Worm (Caenorhabditis elegans) whole organism, L4 larva: ENCODE results near the gene Y48A5A.3.
A peak's percentile ranks its signal among the peaks of the same experiment; 100 is the strongest.

Experiments used
- F49E8.2 ChIP-seq: sonication (generic microtip); optimal IDR thresholded peaks from 2 replicates; lab custom pipeline; 2016; ENCODE audit warnings: missing compliant biosample characterization, mild to moderate bottlenecking, missing genetic modification characterization, borderline replicate concordance
- Y105C5A.15 ChIP-seq: fragments of 200-800 bp; sonication (Bioruptor generic); IDR thresholded peaks from 2 replicates; pipeline ENCODE4 v1.3.6; 2022; ENCODE audit warnings: missing genetic modification characterization, missing compliant biosample characterization
- Y5F2A.4 ChIP-seq: fragments of 200-800 bp; sonication (Bioruptor generic); optimal IDR thresholded peaks from 2 replicates; lab custom pipeline; 2018; ENCODE audit warnings: mild to moderate bottlenecking, missing genetic modification characterization, missing compliant biosample characterization
- Y75B8A.6 ChIP-seq: fragments of 200-800 bp; sonication (Bioruptor generic); IDR thresholded peaks from 2 replicates; pipeline ENCODE4 v1.3.6; 2022; ENCODE audit warnings: missing genetic modification reagents, missing genetic modification characterization, missing compliant biosample characterization
- ZK546.5 ChIP-seq, 2 experiments: sonication (generic microtip); optimal IDR thresholded peaks; 2 replicates each; lab custom pipeline; 2017; ENCODE audit warnings: missing biosample characterization in 2 of 2, missing genetic modification characterization in 2 of 2
- aha-1 ChIP-seq: fragments of 150-350 bp; peaks from one replicate; lab custom pipeline; 2014; ENCODE audit warnings: missing biosample characterization, missing genetic modification characterization
- ceh-20 ChIP-seq: fragments of 200-800 bp; sonication (Bioruptor generic); IDR thresholded peaks from 2 replicates; pipeline ENCODE4 v1.3.6; 2022; ENCODE audit warnings: missing genetic modification reagents, missing genetic modification characterization, missing compliant biosample characterization
- ceh-32 ChIP-seq: sonication (generic microtip); optimal IDR thresholded peaks from 2 replicates; lab custom pipeline; 2016; ENCODE audit warnings: mild to moderate bottlenecking, missing genetic modification characterization, missing compliant biosample characterization; ENCODE audit not compliant: poor library complexity
- cey-2 ChIP-seq: sonication (generic microtip); optimal IDR thresholded peaks from 3 replicates; lab custom pipeline; 2017; ENCODE audit warnings: missing genetic modification characterization, mild to moderate bottlenecking, missing compliant biosample characterization, antibody characterized with exemption, borderline replicate concordance; ENCODE audit not compliant: insufficient read depth
- ctbp-1 ChIP-seq: fragments of 200-800 bp; sonication (Bioruptor generic); IDR thresholded peaks from 2 replicates; pipeline ENCODE4 v1.3.6; 2022; ENCODE audit warnings: missing genetic modification reagents, missing genetic modification characterization, missing compliant biosample characterization
- daf-16 ChIP-seq, 3 experiments: sonication (generic microtip); optimal IDR thresholded peaks; 2 replicates each; lab custom pipeline; 2016 to 2017; ENCODE audit warnings: missing genetic modification characterization in 3 of 3, missing genetic modification reagents in 3 of 3, mild to moderate bottlenecking in 2 of 3, missing compliant biosample characterization in 2 of 3, missing biosample characterization in 1 of 3, moderate library complexity in 1 of 3
- dpl-1 ChIP-seq: fragments of 150-350 bp; optimal IDR thresholded peaks from 2 replicates; lab custom pipeline; 2014; ENCODE audit warnings: missing biosample characterization, missing genetic modification reagents, missing genetic modification characterization
- dve-1 ChIP-seq: sonication (generic microtip); optimal IDR thresholded peaks from 2 replicates; lab custom pipeline; 2017; ENCODE audit warnings: antibody characterized with exemption, mild to moderate bottlenecking, missing genetic modification characterization, missing compliant biosample characterization; ENCODE audit not compliant: insufficient read depth
- egl-43 ChIP-seq: fragments of 200-800 bp; sonication (Bioruptor generic); IDR thresholded peaks from 2 replicates; pipeline ENCODE4 v1.3.6; 2022; ENCODE audit warnings: missing genetic modification reagents, missing genetic modification characterization, missing compliant biosample characterization
- fos-1 ChIP-seq: fragments of 150-350 bp; optimal IDR thresholded peaks from 2 replicates; lab custom pipeline; 2014; ENCODE audit warnings: missing biosample characterization, missing genetic modification characterization
- jun-1 ChIP-seq: fragments of 150-350 bp; optimal IDR thresholded peaks from 2 replicates; lab custom pipeline; 2014; ENCODE audit warnings: missing biosample characterization, missing genetic modification reagents, missing genetic modification characterization
- lin-13 ChIP-seq: fragments of 150-350 bp; optimal IDR thresholded peaks from 2 replicates; lab custom pipeline; 2014; ENCODE audit warnings: missing biosample characterization, missing genetic modification reagents, missing genetic modification characterization
- lin-38 ChIP-seq: fragments of 200-800 bp; sonication (Bioruptor generic); IDR thresholded peaks from 2 replicates; pipeline ENCODE4 v1.3.6; 2022; ENCODE audit warnings: missing genetic modification reagents, missing genetic modification characterization, missing compliant biosample characterization
- lin-39 ChIP-seq: fragments of 150-350 bp; optimal IDR thresholded peaks from 2 replicates; lab custom pipeline; 2014; ENCODE audit warnings: missing biosample characterization, missing genetic modification reagents, missing genetic modification characterization
- lsy-2 ChIP-seq, 2 experiments: fragments of 150-350 bp in 1 of 2; sonication (generic microtip) in 1 of 2; optimal IDR thresholded peaks; 2 replicates each; lab custom pipeline; 2014 to 2017; ENCODE audit warnings: missing biosample characterization in 2 of 2, missing genetic modification characterization in 2 of 2
- mep-1 ChIP-seq: fragments of 150-350 bp; sonication (generic microtip); optimal IDR thresholded peaks from 3 replicates; lab custom pipeline; 2014; ENCODE audit warnings: missing biosample characterization, missing genetic modification characterization
- mes-2 ChIP-seq: sonication (generic microtip); optimal IDR thresholded peaks from 2 replicates; lab custom pipeline; 2016; ENCODE audit warnings: missing genotype, mild to moderate bottlenecking, missing genetic modification characterization, missing compliant biosample characterization; ENCODE audit not compliant: poor library complexity, severe bottlenecking
- nhr-10 ChIP-seq: fragments of 150-350 bp; optimal IDR thresholded peaks from 2 replicates; lab custom pipeline; 2014; ENCODE audit warnings: missing biosample characterization, missing genetic modification characterization
- nhr-102 ChIP-seq: sonication (generic microtip); optimal IDR thresholded peaks from 2 replicates; lab custom pipeline; 2016; ENCODE audit warnings: mild to moderate bottlenecking, missing genetic modification characterization, moderate library complexity, missing compliant biosample characterization
- nhr-111 ChIP-seq: fragments of 200-800 bp; sonication (Bioruptor generic); optimal IDR thresholded peaks from 2 replicates; lab custom pipeline; 2018; ENCODE audit warnings: mild to moderate bottlenecking, missing genetic modification characterization, missing compliant biosample characterization
- nhr-25 ChIP-seq: sonication (generic microtip); optimal IDR thresholded peaks from 2 replicates; lab custom pipeline; 2017; ENCODE audit warnings: missing genetic modification characterization, mild to moderate bottlenecking, missing compliant biosample characterization, antibody characterized with exemption, moderate library complexity, borderline replicate concordance; ENCODE audit not compliant: insufficient read depth
- nhr-28 ChIP-seq: fragments of 150-350 bp; optimal IDR thresholded peaks from 2 replicates; lab custom pipeline; 2014; ENCODE audit warnings: missing biosample characterization, missing genetic modification characterization
- nhr-41 ChIP-seq: fragments of 200-800 bp; sonication (Bioruptor generic); IDR thresholded peaks from 2 replicates; pipeline ENCODE4 v1.3.6; 2022; ENCODE audit warnings: missing genetic modification reagents, missing genetic modification characterization, missing compliant biosample characterization
- pha-4 ChIP-seq, 2 experiments: fragments of 150-350 bp in 1 of 2; fragments of 200-800 bp in 1 of 2; sonication (Bioruptor generic) in 1 of 2; IDR thresholded peaks in 1 of 2; optimal IDR thresholded peaks in 1 of 2; 2 replicates each; pipeline versions ENCODE4 v1.3.6 to Lab custom; 2014 to 2022; ENCODE audit warnings: missing genetic modification characterization in 2 of 2, missing genetic modification reagents in 2 of 2, missing biosample characterization in 1 of 2, missing compliant biosample characterization in 1 of 2
- rbr-2 ChIP-seq: sonication (generic microtip); optimal IDR thresholded peaks from 2 replicates; lab custom pipeline; 2016; ENCODE audit warnings: missing genotype, missing genetic modification characterization, missing compliant biosample characterization
- set-16 ChIP-seq: fragments of 200-800 bp; sonication (Bioruptor generic); IDR thresholded peaks from 2 replicates; pipeline ENCODE4 v1.3.6; 2022; ENCODE audit warnings: missing genetic modification reagents, missing genetic modification characterization, missing compliant biosample characterization
- snpc-1.2 ChIP-seq: fragments of 200-800 bp; sonication (Bioruptor generic); IDR thresholded peaks from 2 replicates; pipeline ENCODE4 v1.3.6; 2022; ENCODE audit warnings: missing genetic modification reagents, missing genetic modification characterization, missing compliant biosample characterization
- snpc-4 ChIP-seq: fragments of 150-350 bp; optimal IDR thresholded peaks from 2 replicates; lab custom pipeline; 2014; ENCODE audit warnings: missing biosample characterization, missing genetic modification characterization
- spr-1 ChIP-seq: sonication (generic microtip); optimal IDR thresholded peaks from 2 replicates; lab custom pipeline; 2016; ENCODE audit warnings: mild to moderate bottlenecking, missing genetic modification characterization, missing compliant biosample characterization
- tag-97 ChIP-seq: fragments of 200-800 bp; sonication (Bioruptor generic); IDR thresholded peaks from 2 replicates; pipeline ENCODE4 v1.3.6; 2022; ENCODE audit warnings: missing genetic modification characterization, missing compliant biosample characterization
- tra-1 ChIP-seq: fragments of 200-800 bp; sonication (Bioruptor generic); IDR thresholded peaks from 2 replicates; pipeline ENCODE4 v1.3.6; 2022; ENCODE audit warnings: missing genetic modification reagents, missing genetic modification characterization, missing compliant biosample characterization
- unc-62 ChIP-seq, 3 experiments: fragments of 150-350 bp in 1 of 3; sonication (generic microtip); optimal IDR thresholded peaks in 2 of 3; peaks in 1 of 3; 1 replicate in 1 of 3; 2 replicates in 2 of 3; lab custom pipeline; 2014 to 2017; ENCODE audit warnings: missing biosample characterization in 3 of 3, missing genetic modification characterization in 3 of 3, missing genetic modification reagents in 3 of 3, missing genotype in 1 of 3
- vab-7 ChIP-seq: fragments of 200-800 bp; sonication (Bioruptor generic); IDR thresholded peaks from 2 replicates; pipeline ENCODE4 v1.3.6; 2022; ENCODE audit warnings: missing genetic modification reagents, missing genetic modification characterization, missing compliant biosample characterization
- ztf-11 ChIP-seq: fragments of 150-350 bp; optimal IDR thresholded peaks from 2 replicates; lab custom pipeline; 2014; ENCODE audit warnings: missing biosample characterization, missing genetic modification characterization

Gene Y48A5A.3

ce11 chrIV:1979782-1980181, 10.2 kb downstream of the Y48A5A.3 start, which contains the start of gene Y76B12C.8:
Gene Y76B12C.8, plus strand, starts transcription at chrIV:1979988.
- TF ChIP-seq unc-62 (GFP tag; optimal IDR thresholded peaks at IDR 0.05 in 1 of 2; lab: Kevin White, UChicago) (peak in 1 of 2 experiments; percentile 94), unc-62 (tag; optimal IDR thresholded peaks at IDR 0.05; lab: Kevin White, UChicago) (no peak), vab-7 (no peak)

DNA sequence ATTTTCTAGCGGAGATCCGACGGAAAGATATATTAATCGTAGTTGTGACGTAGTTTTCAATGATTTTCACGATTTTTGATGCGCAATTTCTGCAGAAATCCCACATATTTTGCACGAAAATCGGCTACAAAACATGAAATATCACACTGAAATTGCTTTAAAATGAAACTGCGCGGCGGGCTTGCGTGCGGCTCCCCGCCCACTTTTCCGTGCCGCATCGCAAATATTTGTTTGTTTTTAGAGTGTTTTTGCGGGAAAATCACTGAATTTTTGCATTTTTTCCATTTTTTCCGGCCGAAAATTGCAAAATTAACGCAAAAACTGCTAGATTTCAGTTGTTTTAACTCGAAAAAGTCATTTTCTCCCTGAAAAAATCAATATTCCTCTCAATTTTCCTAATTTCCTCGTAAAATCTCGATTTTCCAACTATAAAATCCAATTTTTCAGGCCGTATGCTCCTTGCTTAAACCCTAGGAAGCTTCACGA, 11.5 kb downstream of the Y48A5A.3 start, which contains the start of gene Y76B12C.6:
Y76B12C.6 (plus strand) TSS at position 436 of the 486 bp plus-strand sequence.
- TF ChIP-seq lin-39 (tag; lab: Kevin White, UChicago) (no peak), Y5F2A.4 (GFP tag; lab: Kevin White, UChicago) (no peak), nhr-28 (peak; percentile 9), lin-38 (GFP tag; lab: Robert Waterston, UW) (peak; percentile 59), vab-7 (no peak), dpl-1 (GFP tag; lab: Kevin White, UChicago) (peak; percentile 20), jun-1 (no peak), aha-1 (peak; percentile 51), mep-1 (tag; lab: Kevin White, UChicago) (peak; percentile 2), lsy-2 (tag; optimal IDR thresholded peaks at IDR 0.05; lab: Kevin White, UChicago) (peak in 1 of 2 experiments; percentile 1), mes-2 (tag; lab: Kevin White, UChicago) (peak; percentile 69), snpc-1.2 (GFP tag; lab: Robert Waterston, UW) (no peak), lin-13 (GFP tag; lab: Kevin White, UChicago) (peak; percentile 10), dve-1 (tag; lab: Kevin White, UChicago) (peak; percentile 18), ceh-20 (no peak), nhr-102 (tag; lab: Kevin White, UChicago) (no peak), pha-4 (GFP tag; IDR thresholded peaks at IDR 0.05; lab: Robert Waterston, UW) (no peak), pha-4 (tag; optimal IDR thresholded peaks at IDR 0.05; lab: Kevin White, UChicago) (no peak), daf-16 (GFP tag; optimal IDR thresholded peaks at IDR 0.05; lab: Kevin White, UChicago) (no peak), daf-16 (tag; optimal IDR thresholded peaks at IDR 0.05; lab: Kevin White, UChicago) (peak; percentile 3)

ce11 chrIV:1990843-1991339, 21.4 kb downstream of the Y48A5A.3 start:
- TF ChIP-seq set-16 (GFP tag; lab: Robert Waterston, UW), result peak; percentile 93
- TF ChIP-seq vab-7, result no peak
- TF ChIP-seq aha-1, result peak; percentile 91
- no peak for TF ChIP-seq tag-97 (GFP tag; lab: Robert Waterston, UW)
- TF ChIP-seq ctbp-1 (GFP tag; lab: Robert Waterston, UW), result 0 out of 2 replicates have a peak, but pooled peaks have one; percentile 11

DNA sequence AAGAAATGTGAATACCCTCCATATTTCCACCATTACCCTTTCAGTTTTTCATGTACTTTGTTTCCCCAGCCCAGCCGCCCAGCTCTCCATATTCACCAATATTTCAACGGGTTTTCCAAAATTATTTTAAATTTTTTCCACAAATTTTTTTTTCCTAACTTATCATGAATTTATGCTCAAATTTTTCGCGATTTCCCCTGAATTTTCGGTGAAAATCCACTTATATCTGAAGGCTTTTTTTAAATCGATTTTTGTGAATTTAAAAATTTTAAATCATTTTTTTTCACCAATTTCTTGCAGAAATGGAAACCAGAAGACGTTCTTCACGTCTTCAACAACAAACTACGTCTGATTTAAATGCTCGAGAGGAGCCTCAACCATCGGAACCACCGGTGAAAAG, 23.3 kb downstream of the Y48A5A.3 start, which contains the start of gene xpc-1:
xpc-1 (plus strand) TSS at position 301 of the 400 bp plus-strand sequence.
- TF ChIP-seq ztf-11 (no peak), nhr-111 (GFP tag; lab: Kevin White, UChicago) (no peak), snpc-4 (no peak), Y105C5A.15 (GFP tag; lab: Robert Waterston, UW) (no peak), nhr-25 (tag; lab: Kevin White, UChicago) (no peak), dve-1 (tag; lab: Kevin White, UChicago) (no peak), fos-1 (tag; lab: Kevin White, UChicago) (no peak), rbr-2 (tag; lab: Kevin White, UChicago) (no peak), tra-1 (GFP tag; lab: Robert Waterston, UW) (no peak), ctbp-1 (GFP tag; lab: Robert Waterston, UW) (no peak), cey-2 (tag; lab: Kevin White, UChicago) (no peak), nhr-41 (GFP tag; lab: Robert Waterston, UW) (no peak), F49E8.2 (tag; lab: Kevin White, UChicago) (no peak), spr-1 (no peak), egl-43 (no peak), Y75B8A.6 (GFP tag; lab: Robert Waterston, UW) (no peak), ZK546.5 (tag; optimal IDR thresholded peaks at IDR 0.05; lab: Kevin White, UChicago) (no peak), lin-13 (GFP tag; lab: Kevin White, UChicago) (no peak), nhr-10 (tag; lab: Kevin White, UChicago) (no peak), ceh-32 (tag; lab: Kevin White, UChicago) (no peak)
